Worm (Caenorhabditis elegans): ENCODE measurements around the gene rab-6.1.

DNA sequence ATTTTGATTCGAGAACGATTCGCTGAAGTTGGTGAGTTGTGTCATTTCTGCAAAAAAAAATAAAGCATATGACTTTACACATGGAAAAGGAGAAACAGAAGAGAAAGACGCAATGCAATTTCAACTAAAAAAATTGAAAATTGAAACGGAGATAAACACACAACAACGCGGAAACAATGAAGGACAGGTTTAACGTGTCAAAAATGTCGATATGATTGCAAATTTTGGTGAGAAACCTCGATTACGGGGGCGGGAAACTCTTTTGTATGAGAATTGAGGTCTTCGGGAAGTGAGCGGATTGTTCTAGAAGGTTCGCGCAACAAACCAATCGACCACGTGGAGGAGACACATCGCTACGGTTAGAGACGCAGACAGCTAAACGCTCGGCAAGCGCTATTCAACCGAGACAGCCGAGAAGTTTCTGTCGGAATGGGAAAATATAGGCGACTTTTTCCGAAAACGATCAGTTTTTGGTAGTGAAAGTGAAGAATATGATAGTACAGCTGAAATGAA, 48.0 kb upstream of the rab-6.1 start, which contains the start of gene R107.5:
- TF ChIP-seq egl-27 (tag; optimal IDR thresholded peaks at IDR 0.05) (peak; percentile 30), mdl-1 (tag; optimal IDR thresholded peaks at IDR 0.05) (peak; percentile 87), eor-1 (tag; optimal IDR thresholded peaks at IDR 0.05) (no peak), elt-2 (tag; optimal IDR thresholded peaks at IDR 0.05) (peak; percentile 67), lin-15B (tag; optimal IDR thresholded peaks at IDR 0.05) (peak; percentile 79)

Measured in whole organism, L3 larva.